Worm (Caenorhabditis elegans) whole organism, L4/young adult: ENCODE measurements around the gene sax-2.

Source experiments
- W03F9.2 ChIP-seq: fragments of 150-350 bp; optimal IDR thresholded peaks from 2 replicates; lab custom pipeline; 2014; ENCODE audit warnings: missing biosample characterization, missing genetic modification characterization
- him-1 ChIP-seq: sonication (generic microtip); optimal IDR thresholded peaks from 2 replicates; lab custom pipeline; 2016; ENCODE audit warnings: missing genotype, missing genetic modification reagents, missing genetic modification characterization, missing compliant biosample characterization

DNA sequence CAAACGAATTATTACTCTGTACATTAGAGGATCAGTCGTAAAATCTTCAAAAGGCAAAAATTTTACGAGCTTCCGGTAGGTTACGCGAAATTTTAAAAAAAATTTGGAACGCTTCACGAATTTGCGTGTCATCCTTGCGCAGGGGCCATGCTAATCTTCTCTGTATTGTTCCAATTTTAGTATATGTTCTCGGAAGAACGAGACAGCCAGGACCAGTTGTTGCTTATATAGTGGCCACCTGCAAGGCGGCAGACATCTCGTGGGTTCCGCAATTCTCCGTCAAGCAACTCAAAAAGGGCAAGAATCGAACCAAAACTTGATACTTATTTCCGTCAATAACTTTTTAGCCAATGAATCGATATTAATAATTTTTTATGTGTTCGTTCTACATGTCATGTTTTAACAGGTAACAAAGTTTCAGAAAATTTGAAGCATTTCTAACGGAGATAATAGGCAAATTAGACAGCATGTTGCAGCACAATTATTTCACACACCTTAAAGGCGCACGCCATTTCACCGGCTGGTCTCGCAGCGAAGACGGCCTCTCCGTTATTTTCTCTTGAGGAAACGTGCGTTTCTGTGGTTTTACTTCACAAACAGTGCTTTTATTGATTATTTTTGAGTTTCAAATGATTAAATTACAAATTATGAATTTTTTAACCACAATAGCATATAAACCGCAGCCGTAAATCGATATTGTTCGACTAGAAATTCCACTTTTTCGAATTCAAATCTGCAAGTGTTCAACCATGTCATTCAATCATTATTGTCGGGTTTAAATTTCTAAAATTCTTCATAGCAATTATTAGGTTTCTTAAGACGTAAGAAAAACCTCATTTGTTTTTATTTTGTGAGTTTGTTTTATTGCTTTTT lies 28.6 kb upstream of the sax-2 start:
- TF ChIP-seq him-1 (peak; percentile 81), W03F9.2 (tag; lab: Kevin White, UChicago) (peak; percentile 1)
